Worm (Caenorhabditis elegans) whole organism, young adult: ENCODE data around the gene ZK1127.12.

Experiments used
- B0019.2 ChIP-seq: fragments of 200-800 bp; sonication (Bioruptor generic); conservative IDR thresholded peaks from 2 replicates; pipeline ENCODE4 v1.3.6; 2022; ENCODE audit warnings: missing genetic modification reagents, missing genetic modification characterization, missing compliant biosample characterization
- B0035.1 ChIP-seq: sonication (generic microtip); optimal IDR thresholded peaks from 2 replicates; lab custom pipeline; 2016; ENCODE audit warnings: missing genetic modification characterization, mild to moderate bottlenecking, missing compliant biosample characterization, missing genotype, missing genetic modification reagents
- B0261.1 ChIP-seq: sonication (generic microtip); optimal IDR thresholded peaks from 2 replicates; lab custom pipeline; 2016; ENCODE audit warnings: mild to moderate bottlenecking, missing genetic modification characterization, moderate library complexity, missing compliant biosample characterization
- C06A6.2 ChIP-seq: fragments of 200-800 bp; sonication (Bioruptor generic); conservative IDR thresholded peaks from 2 replicates; pipeline ENCODE4 v1.3.6; 2022; ENCODE audit warnings: missing genetic modification characterization, missing compliant biosample characterization
- F33H1.4 ChIP-seq: fragments of 200-800 bp; sonication (Bioruptor generic); IDR thresholded peaks from 2 replicates; pipeline ENCODE4 v1.3.6; 2022; ENCODE audit warnings: missing genetic modification reagents, missing genetic modification characterization, missing compliant biosample characterization
- F49E8.2 ChIP-seq: sonication (generic microtip); optimal IDR thresholded peaks from 3 replicates; lab custom pipeline; 2017; ENCODE audit warnings: missing genetic modification characterization, mild to moderate bottlenecking, missing compliant biosample characterization, antibody characterized with exemption, moderate library complexity; ENCODE audit not compliant: insufficient read depth
- F55B11.4 ChIP-seq: sonication (generic microtip); optimal IDR thresholded peaks from 2 replicates; lab custom pipeline; 2016; ENCODE audit warnings: missing compliant biosample characterization, missing genetic modification characterization, borderline replicate concordance; ENCODE audit not compliant: insufficient read depth
- K12H6.12 ChIP-seq: fragments of 200-800 bp; sonication (Bioruptor generic); optimal IDR thresholded peaks from 2 replicates; lab custom pipeline; 2018; ENCODE audit warnings: mild to moderate bottlenecking, missing genetic modification characterization, missing compliant biosample characterization
- Y53F4B.3 ChIP-seq: fragments of 200-800 bp; sonication (Bioruptor generic); IDR thresholded peaks from 2 replicates; pipeline ENCODE4 v1.3.6; 2022; ENCODE audit warnings: missing genetic modification reagents, missing genetic modification characterization, missing compliant biosample characterization
- Y53G8AR.9 ChIP-seq: fragments of 200-800 bp; sonication (Bioruptor generic); conservative IDR thresholded peaks from 2 replicates; pipeline ENCODE4 v1.3.6; 2022; ENCODE audit warnings: missing genetic modification reagents, missing genetic modification characterization, missing compliant biosample characterization
- aptf-2 ChIP-seq: fragments of 200-800 bp; sonication (Bioruptor generic); conservative IDR thresholded peaks from 2 replicates; pipeline ENCODE4 v1.3.6; 2022; ENCODE audit warnings: missing genetic modification reagents, missing genetic modification characterization, missing compliant biosample characterization
- attf-5 ChIP-seq: fragments of 200-800 bp; sonication (Bioruptor generic); optimal IDR thresholded peaks from 2 replicates; lab custom pipeline; 2018; ENCODE audit warnings: mild to moderate bottlenecking, missing genetic modification characterization, missing compliant biosample characterization
- ceh-27 ChIP-seq: fragments of 200-800 bp; sonication (Bioruptor generic); optimal IDR thresholded peaks from 2 replicates; lab custom pipeline; 2018; ENCODE audit warnings: mild to moderate bottlenecking, missing genetic modification characterization, moderate library complexity, missing compliant biosample characterization
- ceh-40 ChIP-seq: fragments of 200-800 bp; sonication (Bioruptor generic); IDR thresholded peaks from 2 replicates; pipeline ENCODE4 v1.3.6; 2022; ENCODE audit warnings: missing genetic modification characterization, missing compliant biosample characterization
- ceh-79 ChIP-seq: sonication (generic microtip); optimal IDR thresholded peaks from 2 replicates; lab custom pipeline; 2017; ENCODE audit warnings: mild to moderate bottlenecking, missing genetic modification characterization, missing compliant biosample characterization
- ceh-91 ChIP-seq: fragments of 200-800 bp; sonication (Bioruptor generic); IDR thresholded peaks from 2 replicates; pipeline ENCODE4 v1.3.6; 2022; ENCODE audit warnings: missing genetic modification reagents, missing genetic modification characterization, missing compliant biosample characterization
- dox-1 ChIP-seq: fragments of 200-800 bp; sonication (Bioruptor generic); IDR thresholded peaks from 2 replicates; pipeline ENCODE4 v1.3.6; 2022; ENCODE audit warnings: missing genetic modification reagents, missing genetic modification characterization, missing compliant biosample characterization
- dpl-1 ChIP-seq: fragments of 150-350 bp; optimal IDR thresholded peaks from 2 replicates; lab custom pipeline; 2014; ENCODE audit warnings: missing biosample characterization, missing genetic modification reagents, missing genetic modification characterization
- efl-1 ChIP-seq: fragments of 150-350 bp; optimal IDR thresholded peaks from 2 replicates; lab custom pipeline; 2014; ENCODE audit warnings: missing biosample characterization, missing genetic modification reagents, missing genetic modification characterization
- egrh-3 ChIP-seq: fragments of 200-800 bp; sonication (Bioruptor generic); IDR thresholded peaks from 2 replicates; pipeline ENCODE4 v1.3.6; 2022; ENCODE audit warnings: missing genetic modification reagents, missing genetic modification characterization, missing compliant biosample characterization
- ets-4 ChIP-seq: fragments of 200-800 bp; sonication (Bioruptor generic); optimal IDR thresholded peaks from 2 replicates; lab custom pipeline; 2018; ENCODE audit warnings: mild to moderate bottlenecking, missing genetic modification characterization, missing compliant biosample characterization
- hlh-12 ChIP-seq: sonication (generic microtip); optimal IDR thresholded peaks from 2 replicates; lab custom pipeline; 2016; ENCODE audit warnings: missing genetic modification characterization, missing compliant biosample characterization
- hlh-26 ChIP-seq: fragments of 200-800 bp; sonication (Bioruptor generic); conservative IDR thresholded peaks from 2 replicates; pipeline ENCODE4 v1.3.6; 2022; ENCODE audit warnings: missing genetic modification reagents, missing genetic modification characterization, missing compliant biosample characterization
- hmg-1.2 ChIP-seq: fragments of 200-800 bp; sonication (Bioruptor generic); IDR thresholded peaks from 2 replicates; pipeline ENCODE4 v1.3.6; 2022; ENCODE audit warnings: missing genetic modification reagents, missing genetic modification characterization, missing compliant biosample characterization
- hmg-20 ChIP-seq: fragments of 200-800 bp; sonication (Bioruptor generic); IDR thresholded peaks from 2 replicates; pipeline ENCODE4 v1.3.6; 2022; ENCODE audit warnings: missing genetic modification reagents, missing genetic modification characterization, missing compliant biosample characterization
- hsf-1 ChIP-seq: fragments of 200-800 bp; sonication (Bioruptor generic); IDR thresholded peaks from 2 replicates; pipeline ENCODE4 v1.3.6; 2022; ENCODE audit warnings: missing genetic modification reagents, missing genetic modification characterization, missing compliant biosample characterization
- lag-1 ChIP-seq: fragments of 200-800 bp; sonication (Bioruptor generic); IDR thresholded peaks from 2 replicates; pipeline ENCODE4 v1.3.6; 2022; ENCODE audit warnings: missing genetic modification reagents, missing genetic modification characterization, missing compliant biosample characterization
- let-607 ChIP-seq, 2 experiments: fragments of 200-800 bp in 1 of 2; sonication (Bioruptor generic) in 1 of 2; sonication (generic microtip) in 1 of 2; optimal IDR thresholded peaks; 2 replicates each; lab custom pipeline; 2016 to 2018; ENCODE audit warnings: mild to moderate bottlenecking in 2 of 2, missing compliant biosample characterization in 2 of 2, missing genetic modification characterization in 2 of 2, moderate library complexity in 2 of 2, missing genotype in 1 of 2
- lin-54 ChIP-seq: fragments of 200-800 bp; sonication (Bioruptor generic); optimal IDR thresholded peaks from 2 replicates; lab custom pipeline; 2018; ENCODE audit warnings: mild to moderate bottlenecking, missing genetic modification characterization, missing compliant biosample characterization
- lir-1 ChIP-seq: fragments of 200-800 bp; sonication (Bioruptor generic); conservative IDR thresholded peaks from 2 replicates; pipeline ENCODE4 v1.3.6; 2022; ENCODE audit warnings: missing genetic modification reagents, missing genetic modification characterization, missing compliant biosample characterization
- lsl-1 ChIP-seq: fragments of 200-800 bp; sonication (Bioruptor generic); optimal IDR thresholded peaks from 2 replicates; lab custom pipeline; 2018; ENCODE audit warnings: mild to moderate bottlenecking, missing genetic modification characterization, moderate library complexity, missing compliant biosample characterization
- madf-6 ChIP-seq: fragments of 200-800 bp; sonication (Bioruptor generic); IDR thresholded peaks from 2 replicates; pipeline ENCODE4 v1.3.6; 2022; ENCODE audit warnings: missing genetic modification reagents, missing genetic modification characterization, missing compliant biosample characterization
- madf-8 ChIP-seq: fragments of 200-800 bp; sonication (Bioruptor generic); conservative IDR thresholded peaks from 2 replicates; pipeline ENCODE4 v1.3.6; 2022; ENCODE audit warnings: missing genetic modification reagents, missing genetic modification characterization, missing compliant biosample characterization
- nfya-1 ChIP-seq: sonication (generic microtip); optimal IDR thresholded peaks from 2 replicates; lab custom pipeline; 2017; ENCODE audit warnings: antibody characterized with exemption, missing compliant biosample characterization, missing genetic modification characterization, borderline replicate concordance; ENCODE audit not compliant: insufficient read depth
- nhr-120 ChIP-seq: fragments of 200-800 bp; sonication (Bioruptor generic); IDR thresholded peaks from 2 replicates; pipeline ENCODE4 v1.3.6; 2022; ENCODE audit warnings: missing genetic modification characterization, missing compliant biosample characterization
- nhr-90 ChIP-seq: sonication (generic microtip); optimal IDR thresholded peaks from 2 replicates; lab custom pipeline; 2016; ENCODE audit warnings: missing genotype, mild to moderate bottlenecking, missing genetic modification characterization, missing compliant biosample characterization
- pbrm-1 ChIP-seq: fragments of 200-800 bp; sonication (Bioruptor generic); IDR thresholded peaks from 2 replicates; pipeline ENCODE4 v1.3.6; 2022; ENCODE audit warnings: missing genetic modification reagents, missing genetic modification characterization, missing compliant biosample characterization
- rcor-1 ChIP-seq: fragments of 200-800 bp; sonication (Bioruptor generic); IDR thresholded peaks from 2 replicates; pipeline ENCODE4 v1.3.6; 2022; ENCODE audit warnings: missing genetic modification reagents, missing genetic modification characterization, missing compliant biosample characterization
- sea-2 ChIP-seq: fragments of 200-800 bp; sonication (Bioruptor generic); IDR thresholded peaks from 2 replicates; pipeline ENCODE4 v1.3.6; 2022; ENCODE audit warnings: missing genetic modification characterization, missing compliant biosample characterization
- xnd-1 ChIP-seq: sonication (generic microtip); optimal IDR thresholded peaks from 2 replicates; lab custom pipeline; 2016; ENCODE audit warnings: missing genotype, missing genetic modification reagents, missing genetic modification characterization, missing compliant biosample characterization
- ztf-18 ChIP-seq: sonication (generic microtip); optimal IDR thresholded peaks from 2 replicates; lab custom pipeline; 2016; ENCODE audit warnings: missing genotype, mild to moderate bottlenecking, missing genetic modification characterization, missing compliant biosample characterization
- ztf-28 ChIP-seq: fragments of 200-800 bp; sonication (Bioruptor generic); IDR thresholded peaks from 2 replicates; pipeline ENCODE4 v1.3.6; 2022; ENCODE audit warnings: missing genetic modification reagents, missing genetic modification characterization, missing compliant biosample characterization

ZK1127.12 gene

DNA sequence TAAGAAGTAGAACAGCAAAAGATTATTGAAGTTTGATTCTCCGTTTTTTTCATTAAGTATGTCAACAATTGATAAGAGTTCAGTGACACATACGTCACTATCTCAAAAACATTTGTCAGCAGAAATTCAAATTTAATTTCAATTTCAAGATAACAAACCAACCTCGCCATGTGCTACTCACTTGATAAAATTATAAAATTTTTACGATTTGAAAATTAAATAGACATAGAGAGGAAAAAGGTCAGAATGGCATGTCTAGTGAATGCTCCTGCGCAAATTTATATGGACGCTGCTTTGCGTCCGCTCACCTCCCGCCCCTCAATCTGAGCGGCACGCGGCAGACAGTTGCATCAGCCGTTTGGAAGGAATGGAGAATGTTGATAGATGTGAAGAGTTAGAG is 8.3 kb downstream of the ZK1127.12 start (continued):
- TF ChIP-seq nhr-90 (tag; lab: Kevin White, UChicago): peak; percentile 57

ce11 chrII:7060791-7061190 is 8.9 kb downstream of the ZK1127.12 start:
- TF ChIP-seq lsl-1 (GFP tag; lab: Kevin White, UChicago) (no peak), sea-2 (GFP tag; lab: Robert Waterston, UW) (no peak), hlh-26 (no peak), Y53G8AR.9 (GFP tag; lab: Robert Waterston, UW) (no peak), efl-1 (GFP tag; lab: Kevin White, UChicago) (no peak), F55B11.4 (tag; lab: Kevin White, UChicago) (no peak), hmg-20 (GFP tag; lab: Robert Waterston, UW) (no peak), lag-1 (GFP tag; lab: Robert Waterston, UW) (no peak)
- TF ChIP-seq, all 124 proteins: peak for 0

ce11 chrII:7061730-7062129 is 9.9 kb downstream of the ZK1127.12 start, which contains the start of gene acs-6:
TSS of gene acs-6 (plus strand) at chrII:7062030.
- TF ChIP-seq hmg-1.2 (GFP tag; lab: Robert Waterston, UW): no peak
- TF ChIP-seq B0019.2 (GFP tag; lab: Robert Waterston, UW): no peak
- no peak for TF ChIP-seq ets-4 (GFP tag; lab: Kevin White, UChicago)
- TF ChIP-seq hlh-12 (tag; lab: Kevin White, UChicago): no peak
- TF ChIP-seq, all 124 proteins: peak for 0

ce11 chrII:7065391-7065790 is 13.5 kb downstream of the ZK1127.12 start, which contains the start of gene nos-2:
TSS of gene nos-2 (plus strand) at chrII:7065618.
- TF ChIP-seq hsf-1 (GFP tag; lab: Robert Waterston, UW) (no peak), aptf-2 (GFP tag; lab: Robert Waterston, UW) (no peak), madf-8 (GFP tag; lab: Robert Waterston, UW) (peak; percentile 65), efl-1 (GFP tag; lab: Kevin White, UChicago) (peak; percentile 79), lsl-1 (GFP tag; lab: Kevin White, UChicago) (peak; percentile 30), egrh-3 (GFP tag; lab: Robert Waterston, UW) (no peak), attf-5 (no peak), F33H1.4 (GFP tag; lab: Robert Waterston, UW) (peak; percentile 16; the same call in 1 of the 2 replicates), xnd-1 (peak; percentile 60), madf-6 (peak; percentile 85), Y53F4B.3 (GFP tag; lab: Robert Waterston, UW) (no peak), ceh-91 (GFP tag; lab: Robert Waterston, UW) (0 out of 2 replicates have a peak, but pooled peaks have one; percentile 9), ceh-27 (no peak), lag-1 (GFP tag; lab: Robert Waterston, UW) (no peak), K12H6.12 (tag; lab: Kevin White, UChicago) (no peak), C06A6.2 (GFP tag; lab: Robert Waterston, UW) (no peak), B0261.1 (tag; lab: Kevin White, UChicago) (no peak), dpl-1 (GFP tag; lab: Kevin White, UChicago) (peak; percentile 32), dox-1 (GFP tag; lab: Robert Waterston, UW) (no peak), ceh-40 (no peak)

- no peak for TF ChIP-seq ceh-79
- no peak for TF ChIP-seq ztf-28 (GFP tag; lab: Robert Waterston, UW)
- TF ChIP-seq rcor-1: no peak
- no peak for TF ChIP-seq nfya-1
- no peak for TF ChIP-seq ztf-18
- no peak for TF ChIP-seq lin-54
- no peak for TF ChIP-seq lir-1 (GFP tag; lab: Robert Waterston, UW)
- no peak for TF ChIP-seq pbrm-1 (GFP tag; lab: Robert Waterston, UW)
- TF ChIP-seq B0035.1 (tag; lab: Kevin White, UChicago): no peak
- no peak for TF ChIP-seq madf-8 (GFP tag; lab: Robert Waterston, UW)
- TF ChIP-seq let-607 (tag; optimal IDR thresholded peaks at IDR 0.05; lab: Kevin White, UChicago): no peak
- TF ChIP-seq F49E8.2 (tag; lab: Kevin White, UChicago): peak; percentile 14
- no peak for TF ChIP-seq nhr-120 (GFP tag; lab: Robert Waterston, UW)
- TF ChIP-seq madf-6: peak; percentile 24; the same call in 1 of the 2 replicates
Observed at ce11 chrII:7069866-7070265, 18.0 kb downstream of the ZK1127.12 start, which contains the start of gene him-14. TSS of gene him-14 (minus strand) at chrII:7069966.
